Worm (Caenorhabditis elegans): Measurements from ENCODE around the gene F55A11.11.

The F55A11.11 gene

DNA sequence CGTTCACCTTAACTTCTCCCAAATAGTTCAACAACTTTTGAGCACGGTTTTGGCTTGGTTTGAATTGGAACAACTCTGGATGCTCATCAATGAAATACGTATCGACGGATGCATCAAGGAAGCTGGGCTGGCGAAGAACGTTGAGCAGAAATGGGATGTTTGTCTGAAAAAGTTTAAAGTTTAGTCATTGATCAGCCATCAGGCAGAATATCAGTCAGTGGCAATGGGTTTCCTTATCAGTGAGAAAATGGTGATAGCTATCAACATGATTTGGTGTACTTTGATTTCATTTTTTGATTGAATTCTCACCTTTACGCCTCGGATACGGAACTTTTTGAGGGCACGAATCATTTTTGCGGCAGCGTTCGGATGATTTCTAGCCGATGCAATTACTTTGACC, 37.6 kb downstream of the F55A11.11 start:
- TF ChIP-seq ceh-82 (tag; optimal IDR thresholded peaks at IDR 0.05) (no peak), zfp-2 (tag; optimal IDR thresholded peaks at IDR 0.05) (no peak), aly-2 (tag; optimal IDR thresholded peaks at IDR 0.05) (no peak), madf-5 (GFP tag; IDR thresholded peaks at IDR 0.05) (no peak), nhr-237 (tag; optimal IDR thresholded peaks at IDR 0.05) (no peak), Y5F2A.4 (GFP tag; optimal IDR thresholded peaks at IDR 0.05) (no peak), T26A8.4 (GFP tag; IDR thresholded peaks at IDR 0.05) (no peak; the same call in 1 of the 2 replicates), cey-2 (tag; optimal IDR thresholded peaks at IDR 0.05; ENCODE audit: borderline replicate concordance, insufficient read depth) (no peak), nhr-28 (tag; optimal IDR thresholded peaks at IDR 0.05) (peak; percentile 68), Y48G9A.11 (GFP tag; IDR thresholded peaks at IDR 0.05) (no peak), F49E8.2 (tag; optimal IDR thresholded peaks at IDR 0.05; ENCODE audit: borderline replicate concordance) (no peak), unc-39 (tag; optimal IDR thresholded peaks at IDR 0.05) (no peak), php-3 (GFP tag; IDR thresholded peaks at IDR 0.05) (no peak), mdt-29 (GFP tag; IDR thresholded peaks at IDR 0.05) (peak; percentile 43; the same call in 1 of the 2 replicates), snpc-4 (tag; optimal IDR thresholded peaks at IDR 0.05) (no peak), ceh-62 (tag; optimal IDR thresholded peaks at IDR 0.05) (no peak), ctbp-1 (GFP tag; IDR thresholded peaks at IDR 0.05) (no peak), duxl-1 (tag; optimal IDR thresholded peaks at IDR 0.05; ENCODE audit: poor library complexity) (no peak), lin-29 (GFP tag; IDR thresholded peaks at IDR 0.05) (no peak), rbr-2 (tag; optimal IDR thresholded peaks at IDR 0.05) (no peak), lin-13 (GFP tag; optimal IDR thresholded peaks at IDR 0.05) (no peak), unc-62 (GFP tag; optimal IDR thresholded peaks at IDR 0.05 in 1 of 2) (no peak), unc-62 (tag; optimal IDR thresholded peaks at IDR 0.05) (no peak), nhr-11 (tag; optimal IDR thresholded peaks at IDR 0.05) (no peak), ceh-44 (GFP tag; IDR thresholded peaks at IDR 0.05) (no peak), saeg-2 (GFP tag; IDR thresholded peaks at IDR 0.05) (no peak), Y75B8A.6 (GFP tag; IDR thresholded peaks at IDR 0.05) (no peak), dmd-9 (GFP tag; IDR thresholded peaks at IDR 0.05) (no peak), tag-97 (GFP tag; IDR thresholded peaks at IDR 0.05) (no peak), nhr-77 (tag; optimal IDR thresholded peaks at IDR 0.05) (peak; percentile 28), ama-1 (optimal IDR thresholded peaks at IDR 0.05) (no peak), daf-16 (GFP tag; optimal IDR thresholded peaks at IDR 0.05) (no peak), daf-16 (tag; optimal IDR thresholded peaks at IDR 0.05) (peak; percentile 23), nhr-10 (tag; optimal IDR thresholded peaks at IDR 0.05) (no peak), set-16 (GFP tag; IDR thresholded peaks at IDR 0.05) (no peak), aha-1 (tag) (peak; percentile 96), ztf-11 (tag; optimal IDR thresholded peaks at IDR 0.05) (no peak), unc-130 (GFP tag; optimal IDR thresholded peaks at IDR 0.05) (no peak), daf-19 (GFP tag; conservative IDR thresholded peaks at IDR 0.05) (no peak), lir-3 (tag; optimal IDR thresholded peaks at IDR 0.05) (no peak), hlh-11 (tag; optimal IDR thresholded peaks at IDR 0.05) (peak; percentile 35), F26F4.8 (GFP tag; conservative IDR thresholded peaks at IDR 0.05) (no peak), jun-1 (tag; optimal IDR thresholded peaks at IDR 0.05) (no peak), dpl-1 (GFP tag; optimal IDR thresholded peaks at IDR 0.05) (no peak), skn-1 (tag; optimal IDR thresholded peaks at IDR 0.05) (no peak), fos-1 (tag; optimal IDR thresholded peaks at IDR 0.05) (no peak), D1046.2 (GFP tag; IDR thresholded peaks at IDR 0.05) (no peak), lim-7 (GFP tag; IDR thresholded peaks at IDR 0.05) (no peak), lin-1 (GFP tag; IDR thresholded peaks at IDR 0.05) (no peak), gei-8 (GFP tag; optimal IDR thresholded peaks at IDR 0.05) (no peak), ztf-7 (tag; optimal IDR thresholded peaks at IDR 0.05) (no peak), nhr-6 (tag; optimal IDR thresholded peaks at IDR 0.05) (no peak), F44E2.7 (GFP tag; IDR thresholded peaks at IDR 0.05) (no peak), zip-11 (GFP tag; IDR thresholded peaks at IDR 0.05) (no peak), hmg-1.1 (GFP tag; IDR thresholded peaks at IDR 0.05) (no peak)
